Fruit fly (Drosophila melanogaster): Measurements from ENCODE around the gene Ddrgk1.
A peak's percentile ranks its signal among the peaks of the same experiment; 100 is the strongest.

Ddrgk1 gene

dm6 chr3R:21199953-21200368, 14.9 kb upstream of the Ddrgk1 start (continued):
- no peak for TF ChIP-seq wdn (GFP tag; IDR thresholded peaks at IDR 0.05)
- no peak for TF ChIP-seq usp (GFP tag; optimal IDR thresholded peaks at IDR 0.05)
- no peak for TF ChIP-seq CG33557 (GFP tag; optimal IDR thresholded peaks at IDR 0.05)
- TF ChIP-seq zen2 (GFP tag; IDR thresholded peaks at IDR 0.05; ENCODE audit: partially characterized antibody) = no peak
- no peak for TF ChIP-seq danr (GFP tag; IDR thresholded peaks at IDR 0.05)
- no peak for TF ChIP-seq fd3F (GFP tag; optimal IDR thresholded peaks at IDR 0.05)
- TF ChIP-seq CG32772 (GFP tag; IDR thresholded peaks at IDR 0.05) = no peak
- TF ChIP-seq CG10959 (GFP tag; IDR thresholded peaks at IDR 0.05) = no peak
- TF ChIP-seq CG8765 (GFP tag; IDR thresholded peaks at IDR 0.05) = 0 out of 2 replicates have a peak, but pooled peaks have one; percentile 9
- peak; percentile 8 for TF ChIP-seq Atf-2 (GFP tag; optimal IDR thresholded peaks at IDR 0.05)
- TF ChIP-seq CG14965 (GFP tag; optimal IDR thresholded peaks at IDR 0.05; ENCODE audit: borderline replicate concordance) = no peak
- peak in 1 of 2 experiments; percentile 22 for TF ChIP-seq dpn (GFP tag; optimal IDR thresholded peaks at IDR 0.05)
- TF ChIP-seq CG2712 (tag; optimal IDR thresholded peaks at IDR 0.05) = peak; percentile 46
- peak; percentile 61; the same call in 1 of the 2 replicates for TF ChIP-seq Xrp1 (GFP tag; IDR thresholded peaks at IDR 0.05)
- TF ChIP-seq Dp (GFP tag; optimal IDR thresholded peaks at IDR 0.05) = no peak
- TF ChIP-seq eve (GFP tag; optimal IDR thresholded peaks at IDR 0.05) = no peak
- TF ChIP-seq CG17361 (GFP tag; IDR thresholded peaks at IDR 0.05) = peak; percentile 55; the same call in 2 of the 3 replicates
- no peak for TF ChIP-seq rib (GFP tag; IDR thresholded peaks at IDR 0.05)
- TF ChIP-seq CG15073 (GFP tag; optimal IDR thresholded peaks at IDR 0.05) = no peak
- TF ChIP-seq Hand (GFP tag; optimal IDR thresholded peaks at IDR 0.05) = no peak
- TF ChIP-seq CG14860 (GFP tag; IDR thresholded peaks at IDR 0.05; ENCODE audit: partially characterized antibody) = no peak
- no peak for TF ChIP-seq Adf1 (GFP tag; IDR thresholded peaks at IDR 0.05)
- TF ChIP-seq dm (GFP tag; optimal IDR thresholded peaks at IDR 0.05) = no peak
- no peak for TF ChIP-seq Dad (GFP tag; optimal IDR thresholded peaks at IDR 0.05)
- peak; percentile 58 for TF ChIP-seq Drgx (GFP tag; IDR thresholded peaks at IDR 0.05)
- no peak for TF ChIP-seq Dfd (GFP tag; optimal IDR thresholded peaks at IDR 0.05)
- no peak for TF ChIP-seq pros (GFP tag; optimal IDR thresholded peaks at IDR 0.05)
- no peak for TF ChIP-seq CG2889 (GFP tag; IDR thresholded peaks at IDR 0.05)
- 0 out of 2 replicates have a peak, but pooled peaks have one; percentile 29 for TF ChIP-seq peb (GFP tag; IDR thresholded peaks at IDR 0.05)
- TF ChIP-seq slbo (GFP tag; IDR thresholded peaks at IDR 0.05) = peak; percentile 21; the same call in 1 of the 2 replicates
- no peak for TF ChIP-seq hkb (optimal IDR thresholded peaks at IDR 0.05)
- 0 out of 2 replicates have a peak, but pooled peaks have one; percentile 19 for TF ChIP-seq hkb (GFP tag; IDR thresholded peaks at IDR 0.05)
- TF ChIP-seq her (GFP tag; optimal IDR thresholded peaks at IDR 0.05) = peak; percentile 30
- TF ChIP-seq vvl (GFP tag; IDR thresholded peaks at IDR 0.05) = 0 out of 2 replicates have a peak, but pooled peaks have one; percentile 12
- no peak for TF ChIP-seq Scr (GFP tag; IDR thresholded peaks at IDR 0.05; ENCODE audit: partially characterized antibody)
- TF ChIP-seq CG12104 (GFP tag; optimal IDR thresholded peaks at IDR 0.05) = no peak
- no peak for TF ChIP-seq CG8290 (GFP tag; optimal IDR thresholded peaks at IDR 0.05)
- no peak for TF ChIP-seq CG8290 (tag; optimal IDR thresholded peaks at IDR 0.05)
- TF ChIP-seq tna (GFP tag; IDR thresholded peaks at IDR 0.05; ENCODE audit: partially characterized antibody) = no peak
- peak; percentile 39 for TF ChIP-seq CG31441 (GFP tag; IDR thresholded peaks at IDR 0.05)
- peak; percentile 42 for TF ChIP-seq CG18619 (GFP tag; optimal IDR thresholded peaks at IDR 0.05)
- peak; percentile 42; the same call in 2 of the 3 replicates for TF ChIP-seq tgo (GFP tag; IDR thresholded peaks at IDR 0.05)
- TF ChIP-seq CG30403 (GFP tag; optimal IDR thresholded peaks at IDR 0.05) = peak; percentile 50
- TF ChIP-seq shn (GFP tag; optimal IDR thresholded peaks at IDR 0.05) = peak; percentile 1
- peak; percentile 53 for TF ChIP-seq gsb-n (tag; optimal IDR thresholded peaks at IDR 0.05)
- TF ChIP-seq gcm (GFP tag; optimal IDR thresholded peaks at IDR 0.05) = no peak
- TF ChIP-seq yki (optimal IDR thresholded peaks at IDR 0.05) = no peak
- TF ChIP-seq CG9215 (GFP tag; IDR thresholded peaks at IDR 0.05) = no peak
- TF ChIP-seq CHES-1-like (GFP tag; optimal IDR thresholded peaks at IDR 0.05) = no peak
- no peak for TF ChIP-seq Poxn (GFP tag; IDR thresholded peaks at IDR 0.05)
- TF ChIP-seq Rx (GFP tag; IDR thresholded peaks at IDR 0.05) = no peak
- TF ChIP-seq CG11085 (GFP tag; IDR thresholded peaks at IDR 0.05) = no peak
- TF ChIP-seq Ets97D (GFP tag; optimal IDR thresholded peaks at IDR 0.05) = no peak
